Worm (Caenorhabditis elegans): ENCODE data around the gene cyp-33C11.

DNA sequence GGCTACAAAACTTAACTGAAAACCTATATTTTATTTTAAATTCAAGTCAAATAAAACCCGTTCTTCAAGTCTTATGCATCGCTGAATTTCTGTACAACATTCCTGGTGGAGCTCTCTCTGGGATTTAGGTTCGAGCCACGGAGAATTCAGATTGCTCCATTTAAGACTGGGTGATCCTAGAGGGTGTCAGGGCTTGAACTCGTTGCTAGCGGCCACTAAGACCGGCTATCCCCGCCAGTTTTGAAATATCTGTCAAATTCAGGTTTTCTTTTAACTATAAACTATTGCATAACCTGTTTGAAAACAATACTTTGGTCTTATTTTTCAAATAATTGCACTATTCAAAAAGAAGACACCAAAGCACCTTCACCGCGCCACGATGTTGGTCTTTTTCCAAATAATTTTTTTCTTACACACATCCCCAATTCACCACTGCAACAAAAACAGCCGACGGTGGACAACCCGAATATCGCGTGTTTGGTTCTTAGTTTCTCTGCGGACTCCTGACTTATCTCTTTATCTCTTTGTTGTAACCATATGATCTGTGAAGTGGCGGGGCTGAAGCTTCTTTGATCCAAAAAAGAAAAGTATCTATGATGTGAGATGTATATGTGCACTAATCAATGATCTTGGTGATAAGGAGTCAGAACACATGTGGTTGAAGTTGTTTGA lies 16.2 kb upstream of the cyp-33C11 start:
- TF ChIP-seq dao-5 (tag; optimal IDR thresholded peaks at IDR 0.05): no peak
- no peak for TF ChIP-seq W03F9.2 (tag; optimal IDR thresholded peaks at IDR 0.05)

Data from whole organism, L4/young adult.